Fruit fly (Drosophila melanogaster): ENCODE data around the gene rsh.

rsh gene

DNA sequence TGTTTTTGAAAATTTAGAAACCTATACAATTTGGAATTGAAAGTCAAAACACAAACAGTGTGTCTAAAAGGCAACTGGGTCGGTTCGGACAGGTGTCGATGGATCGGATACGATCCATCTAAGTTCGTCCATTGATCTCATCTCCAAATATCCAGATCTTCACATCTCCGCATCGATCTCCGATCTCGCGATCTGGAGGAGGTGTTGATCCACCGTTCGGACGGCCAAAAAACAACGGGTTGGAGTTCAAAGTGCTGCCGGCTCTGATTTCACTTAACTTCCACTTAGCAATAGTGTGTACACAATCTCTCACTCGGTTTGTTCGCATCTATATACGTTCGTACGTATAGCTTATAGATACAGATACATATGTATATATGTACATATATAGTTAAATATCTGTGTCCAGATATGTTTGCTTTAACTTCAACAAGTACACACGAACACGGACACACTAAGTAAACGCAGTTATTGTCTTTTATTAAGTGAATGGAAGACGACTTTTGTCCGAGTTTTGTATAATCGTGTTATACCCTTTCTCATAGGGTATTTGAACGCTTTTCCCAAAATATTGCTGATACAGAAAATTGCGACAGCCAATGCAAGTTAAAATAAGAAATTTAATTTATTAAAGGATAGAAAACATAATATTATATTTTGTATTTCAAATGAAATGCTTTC lies 119.9 kb downstream of the rsh start, which contains the start of gene Fer3HCH:
Gene Fer3HCH (minus strand): TSS at position 51 of the 681 bp plus-strand sequence.
- TF ChIP-seq OdsH (GFP tag; optimal IDR thresholded peaks at IDR 0.05) (no peak), h (GFP tag; optimal IDR thresholded peaks at IDR 0.05) (no peak), N (GFP tag; optimal IDR thresholded peaks at IDR 0.05) (no peak), dsf (GFP tag; optimal IDR thresholded peaks at IDR 0.05; ENCODE audit: borderline replicate concordance) (no peak), sv (GFP tag; optimal IDR thresholded peaks at IDR 0.05) (no peak), CG32264 (GFP tag; optimal IDR thresholded peaks at IDR 0.05) (no peak), br (GFP tag; optimal IDR thresholded peaks at IDR 0.05) (no peak), fru (GFP tag; optimal IDR thresholded peaks at IDR 0.05) (no peak), usp (GFP tag; optimal IDR thresholded peaks at IDR 0.05) (no peak), dl (GFP tag; optimal IDR thresholded peaks at IDR 0.05; ENCODE audit: insufficient read depth in 1 of 2, partially characterized antibody in 2 of 2) (no peak), Dif (GFP tag; optimal IDR thresholded peaks at IDR 0.05; ENCODE audit: partially characterized antibody) (no peak), sage (GFP tag; optimal IDR thresholded peaks at IDR 0.05) (no peak), lola (GFP tag; optimal IDR thresholded peaks at IDR 0.05) (no peak), Dfd (GFP tag; optimal IDR thresholded peaks at IDR 0.05) (no peak), pan (optimal IDR thresholded peaks at IDR 0.05) (no peak)

DNA sequence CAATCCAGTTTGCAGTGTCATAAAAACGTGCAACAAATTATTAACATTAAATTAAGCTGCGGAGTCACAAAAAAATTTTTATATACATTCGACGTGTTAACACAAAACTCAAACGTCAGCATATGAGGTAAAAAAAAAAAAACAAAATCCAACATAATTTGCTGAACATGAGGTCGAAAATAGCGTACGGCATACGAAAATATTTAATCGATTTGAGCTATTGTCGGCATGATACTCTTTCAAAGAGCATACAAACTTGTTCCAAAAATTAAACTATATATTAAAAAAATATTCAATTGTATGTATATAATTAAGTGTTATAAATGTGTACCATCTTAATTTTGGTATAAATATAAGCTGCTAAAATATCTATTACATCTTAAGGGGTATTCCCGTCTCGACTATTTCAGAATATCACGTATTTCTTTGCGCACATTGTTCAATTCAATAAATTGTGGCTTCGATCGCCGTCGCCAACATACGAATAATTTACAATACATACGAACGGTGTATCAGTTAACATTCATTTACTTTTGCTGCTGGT lies 121.2 kb downstream of the rsh start:
- TF ChIP-seq dmrt93B (GFP tag; optimal IDR thresholded peaks at IDR 0.05): no peak
- TF ChIP-seq HLH106 (tag; optimal IDR thresholded peaks at IDR 0.05): peak; percentile 32
- TF ChIP-seq psq (GFP tag; optimal IDR thresholded peaks at IDR 0.05): peak; percentile 11

DNA sequence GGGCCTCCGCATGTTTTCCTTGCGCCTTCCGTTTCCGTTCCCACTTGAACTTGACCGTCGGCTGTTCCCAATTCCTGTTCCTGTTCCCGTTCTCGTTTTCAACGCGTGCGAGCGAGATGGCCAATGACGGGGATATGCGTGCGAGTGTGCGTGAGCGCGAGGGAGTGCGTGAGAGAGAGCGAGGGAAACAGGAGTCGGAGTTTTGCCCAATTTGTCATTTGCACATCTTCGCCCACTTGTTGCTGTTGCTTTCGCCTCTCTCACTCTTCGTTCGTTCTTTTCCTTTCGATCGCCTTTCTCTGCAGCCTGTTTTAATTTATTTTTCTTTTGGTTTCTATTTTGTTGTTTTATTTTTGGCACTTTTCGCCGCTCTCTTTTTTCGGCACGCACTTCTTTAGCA lies 123.4 kb downstream of the rsh start:
- TF ChIP-seq dmrt93B (GFP tag; optimal IDR thresholded peaks at IDR 0.05) (no peak), psq (GFP tag; optimal IDR thresholded peaks at IDR 0.05) (peak; percentile 84), Sp1 (GFP tag; optimal IDR thresholded peaks at IDR 0.05) (peak; percentile 55), Myc (optimal IDR thresholded peaks at IDR 0.05) (peak; percentile 7), HLH106 (tag; optimal IDR thresholded peaks at IDR 0.05) (peak; percentile 10), Dfd (GFP tag; optimal IDR thresholded peaks at IDR 0.05) (no peak)

DNA sequence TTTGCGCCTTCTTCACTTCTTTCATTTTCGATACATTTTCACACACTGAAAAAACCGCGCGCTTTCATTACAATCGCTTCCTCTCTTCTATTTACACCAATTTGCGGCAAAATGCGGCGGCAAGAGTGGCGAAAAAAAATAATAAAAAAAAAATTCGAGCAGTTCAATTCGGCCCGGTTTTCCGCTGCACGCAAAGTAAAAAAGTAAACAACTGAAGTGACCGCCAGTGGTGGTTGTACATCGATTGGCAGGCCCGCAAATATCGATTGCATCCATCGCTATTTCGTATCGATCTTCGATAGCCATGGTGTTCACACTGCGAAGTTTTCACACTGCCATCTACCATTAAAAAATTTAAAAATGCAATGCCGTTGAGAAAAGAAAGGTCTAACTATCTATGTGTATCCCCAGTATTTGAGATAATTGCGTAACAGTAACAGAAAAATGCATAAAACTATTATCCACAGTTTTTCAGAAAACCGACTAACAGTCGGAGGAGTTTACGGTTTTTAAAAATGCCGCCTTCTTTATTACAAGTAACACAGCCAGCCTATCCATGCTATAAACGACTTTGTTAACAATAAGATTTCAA lies 123.9 kb downstream of the rsh start, which contains the start of gene Chpf:
Gene Chpf (minus strand): TSS at position 225 of the 592 bp plus-strand sequence.
- no peak for TF ChIP-seq pan (optimal IDR thresholded peaks at IDR 0.05)
- peak; percentile 8 for TF ChIP-seq woc (GFP tag; optimal IDR thresholded peaks at IDR 0.05)
- TF ChIP-seq tai (GFP tag; optimal IDR thresholded peaks at IDR 0.05): peak; percentile 10
- peak; percentile 8 for TF ChIP-seq ey (GFP tag; optimal IDR thresholded peaks at IDR 0.05)
- no peak for TF ChIP-seq Abd-B (GFP tag; optimal IDR thresholded peaks at IDR 0.05)
- peak; percentile 74 for TF ChIP-seq psq (GFP tag; optimal IDR thresholded peaks at IDR 0.05)
- TF ChIP-seq Hr83 (GFP tag; optimal IDR thresholded peaks at IDR 0.05; ENCODE audit: poor library complexity, severe bottlenecking): peak; percentile 18
- peak; percentile 5 for TF ChIP-seq h (GFP tag; optimal IDR thresholded peaks at IDR 0.05)

DNA sequence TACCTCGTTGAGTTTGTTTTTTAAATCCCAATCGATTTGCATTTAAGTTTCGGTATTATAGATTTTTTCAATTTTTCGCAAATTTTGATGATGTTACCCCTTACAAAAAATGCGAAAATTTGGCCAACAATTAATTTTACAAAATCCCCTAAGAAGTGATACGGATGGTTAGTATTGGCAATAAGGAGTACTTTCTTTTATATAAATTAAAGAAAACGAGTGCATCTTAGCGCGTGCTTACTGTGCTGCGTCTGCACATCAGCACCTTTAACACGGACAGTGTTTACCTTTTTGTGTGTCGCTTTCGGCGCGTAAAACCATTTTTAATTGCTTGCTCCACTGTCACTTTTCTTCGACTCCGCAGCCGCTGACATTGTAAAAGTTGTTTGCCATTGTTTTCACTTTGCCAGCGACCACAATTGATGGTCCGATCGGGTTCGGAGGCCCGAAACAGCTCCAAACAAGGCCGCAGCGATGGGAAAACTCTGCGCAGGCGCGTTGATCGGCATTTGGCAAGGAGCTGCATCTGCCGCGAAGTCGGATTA lies 125.5 kb downstream of the rsh start:
- TF ChIP-seq Rel (GFP tag; optimal IDR thresholded peaks at IDR 0.05) (no peak), Rel (tag; optimal IDR thresholded peaks at IDR 0.05) (no peak), usp (GFP tag; optimal IDR thresholded peaks at IDR 0.05) (no peak), Dif (GFP tag; optimal IDR thresholded peaks at IDR 0.05; ENCODE audit: partially characterized antibody) (no peak), Mio (GFP tag; optimal IDR thresholded peaks at IDR 0.05) (no peak), Hr78 (GFP tag; optimal IDR thresholded peaks at IDR 0.05) (no peak), GATAd (GFP tag; optimal IDR thresholded peaks at IDR 0.05) (no peak), CrebA (GFP tag; optimal IDR thresholded peaks at IDR 0.05; ENCODE audit: borderline replicate concordance) (no peak), dmrt93B (GFP tag; optimal IDR thresholded peaks at IDR 0.05) (no peak), CG9705 (GFP tag; optimal IDR thresholded peaks at IDR 0.05) (no peak), Hr83 (GFP tag; optimal IDR thresholded peaks at IDR 0.05; ENCODE audit: poor library complexity, severe bottlenecking) (no peak), dsf (GFP tag; optimal IDR thresholded peaks at IDR 0.05; ENCODE audit: borderline replicate concordance) (no peak), Dfd (GFP tag; optimal IDR thresholded peaks at IDR 0.05) (no peak)
